Worm (Caenorhabditis elegans) whole organism, late embryonic: ENCODE data around the gene rps-30.
A peak's percentile ranks its signal among the peaks of the same experiment; 100 is the strongest.

Source experiments
- C08G9.2 ChIP-seq: sonication (generic microtip); optimal IDR thresholded peaks from 2 replicates; lab custom pipeline; 2016; ENCODE audit warnings: mild to moderate bottlenecking, missing genetic modification characterization, moderate library complexity, missing compliant biosample characterization
- K09A11.1 ChIP-seq: sonication (generic microtip); optimal IDR thresholded peaks from 2 replicates; lab custom pipeline; 2017; ENCODE audit warnings: antibody characterized with exemption, mild to moderate bottlenecking, missing genetic modification characterization, missing compliant biosample characterization; ENCODE audit not compliant: insufficient read depth
- Y22D7AL.16 ChIP-seq: sonication (generic microtip); optimal IDR thresholded peaks from 2 replicates; lab custom pipeline; 2016; ENCODE audit warnings: missing genetic modification characterization, missing compliant biosample characterization
- ahr-1 ChIP-seq: sonication (generic microtip); optimal IDR thresholded peaks from 2 replicates; lab custom pipeline; 2016; ENCODE audit warnings: missing genetic modification characterization, missing compliant biosample characterization
- ama-1 ChIP-seq: fragments of 150-350 bp; optimal IDR thresholded peaks from 2 replicates; lab custom pipeline; 2014
- ceh-14 ChIP-seq: sonication (generic microtip); optimal IDR thresholded peaks from 2 replicates; lab custom pipeline; 2016; ENCODE audit warnings: missing genotype, missing genetic modification characterization, missing compliant biosample characterization
- ceh-18 ChIP-seq: sonication (generic microtip); optimal IDR thresholded peaks from 2 replicates; lab custom pipeline; 2016; ENCODE audit warnings: missing genetic modification characterization, missing compliant biosample characterization
- ceh-19 ChIP-seq: fragments of 200-800 bp; sonication (Bioruptor generic); optimal IDR thresholded peaks from 2 replicates; lab custom pipeline; 2018; ENCODE audit warnings: mild to moderate bottlenecking, missing genetic modification characterization, missing compliant biosample characterization
- ceh-24 ChIP-seq: sonication (generic microtip); optimal IDR thresholded peaks from 2 replicates; lab custom pipeline; 2016; ENCODE audit warnings: mild to moderate bottlenecking, missing genetic modification characterization, missing compliant biosample characterization
- ceh-45 ChIP-seq: fragments of 200-800 bp; sonication (Bioruptor generic); IDR thresholded peaks from 2 replicates; pipeline ENCODE4 v1.3.6; 2022; ENCODE audit warnings: missing genetic modification reagents, missing genetic modification characterization, missing compliant biosample characterization
- che-1 ChIP-seq: sonication (generic microtip); optimal IDR thresholded peaks from 2 replicates; lab custom pipeline; 2016; ENCODE audit warnings: mild to moderate bottlenecking, missing genetic modification characterization, missing compliant biosample characterization
- elt-2 ChIP-seq: sonication (generic microtip); optimal IDR thresholded peaks from 2 replicates; lab custom pipeline; 2016; ENCODE audit warnings: missing genetic modification reagents, missing genetic modification characterization, missing compliant biosample characterization
- ets-4 ChIP-seq: sonication (generic microtip); optimal IDR thresholded peaks from 2 replicates; lab custom pipeline; 2016; ENCODE audit warnings: missing genetic modification characterization, missing compliant biosample characterization
- fkh-10 ChIP-seq: fragments of 150-350 bp; optimal IDR thresholded peaks from 2 replicates; lab custom pipeline; 2014; ENCODE audit warnings: missing biosample characterization, missing genetic modification reagents, missing genetic modification characterization
- hlh-13 ChIP-seq: fragments of 200-800 bp; sonication (Bioruptor generic); optimal IDR thresholded peaks from 2 replicates; lab custom pipeline; 2018; ENCODE audit warnings: mild to moderate bottlenecking, missing genetic modification characterization, missing compliant biosample characterization
- hlh-15 ChIP-seq: sonication (generic microtip); optimal IDR thresholded peaks from 2 replicates; lab custom pipeline; 2016; ENCODE audit warnings: missing genetic modification characterization, missing compliant biosample characterization
- hlh-30 ChIP-seq: sonication (generic microtip); optimal IDR thresholded peaks from 2 replicates; lab custom pipeline; 2017; ENCODE audit warnings: antibody characterized with exemption, missing genetic modification characterization, missing compliant biosample characterization; ENCODE audit not compliant: insufficient read depth
- lim-6 ChIP-seq: sonication (generic microtip); optimal IDR thresholded peaks from 2 replicates; lab custom pipeline; 2016; ENCODE audit warnings: missing genetic modification characterization, missing compliant biosample characterization
- nfya-1 ChIP-seq: sonication (generic microtip); optimal IDR thresholded peaks from 2 replicates; lab custom pipeline; 2017; ENCODE audit warnings: missing genetic modification characterization, mild to moderate bottlenecking, missing compliant biosample characterization, antibody characterized with exemption, moderate library complexity
- nhr-232 ChIP-seq: sonication (generic microtip); optimal IDR thresholded peaks from 2 replicates; lab custom pipeline; 2016; ENCODE audit warnings: missing genetic modification characterization, missing compliant biosample characterization
- odd-2 ChIP-seq: sonication (generic microtip); optimal IDR thresholded peaks from 2 replicates; lab custom pipeline; 2017; ENCODE audit warnings: antibody characterized with exemption, mild to moderate bottlenecking, missing genetic modification characterization, missing compliant biosample characterization
- pag-3 ChIP-seq: sonication (generic microtip); optimal IDR thresholded peaks from 2 replicates; lab custom pipeline; 2016; ENCODE audit warnings: missing compliant biosample characterization, missing genetic modification characterization, borderline replicate concordance
- pat-9 ChIP-seq: fragments of 200-800 bp; sonication (Bioruptor generic); optimal IDR thresholded peaks from 2 replicates; lab custom pipeline; 2018; ENCODE audit warnings: mild to moderate bottlenecking, missing genetic modification characterization, moderate library complexity, missing compliant biosample characterization
- pax-1 ChIP-seq: fragments of 150-350 bp; optimal IDR thresholded peaks from 2 replicates; lab custom pipeline; 2014; ENCODE audit warnings: missing biosample characterization, missing genetic modification characterization
- pqm-1 ChIP-seq: sonication (generic microtip); optimal IDR thresholded peaks from 2 replicates; lab custom pipeline; 2016; ENCODE audit warnings: missing genetic modification characterization, missing compliant biosample characterization
- pros-1 ChIP-seq: fragments of 150-350 bp; optimal IDR thresholded peaks from 2 replicates; lab custom pipeline; 2014; ENCODE audit warnings: missing biosample characterization, missing genetic modification reagents, missing genetic modification characterization
- sdc-2 ChIP-seq: sonication (generic microtip); optimal IDR thresholded peaks from 2 replicates; lab custom pipeline; 2016; ENCODE audit warnings: missing genotype, missing genetic modification characterization, missing compliant biosample characterization
- syd-9 ChIP-seq: sonication (generic microtip); optimal IDR thresholded peaks from 2 replicates; lab custom pipeline; 2016; ENCODE audit warnings: mild to moderate bottlenecking, missing genetic modification characterization, moderate library complexity, missing compliant biosample characterization
- tbx-7 ChIP-seq: sonication (generic microtip); optimal IDR thresholded peaks from 2 replicates; lab custom pipeline; 2016; ENCODE audit warnings: missing genotype, missing genetic modification characterization, missing compliant biosample characterization
- unc-3 ChIP-seq, 2 experiments: fragments of 200-800 bp in 1 of 2; sonication (Bioruptor generic) in 1 of 2; sonication (generic microtip) in 1 of 2; conservative IDR thresholded peaks in 1 of 2; optimal IDR thresholded peaks in 1 of 2; 2 replicates each; pipeline versions ENCODE4 v1.3.6 to Lab custom; 2016 to 2022; ENCODE audit warnings: missing compliant biosample characterization in 2 of 2, missing genetic modification characterization in 2 of 2, missing genetic modification reagents in 1 of 2
- unc-42 ChIP-seq: sonication (generic microtip); optimal IDR thresholded peaks from 2 replicates; lab custom pipeline; 2016; ENCODE audit warnings: missing genotype, missing genetic modification characterization, missing compliant biosample characterization
- unc-55 ChIP-seq: sonication (generic microtip); optimal IDR thresholded peaks from 2 replicates; lab custom pipeline; 2017; ENCODE audit warnings: missing biosample characterization, missing genetic modification reagents, missing genetic modification characterization
- unc-86 ChIP-seq: sonication (generic microtip); optimal IDR thresholded peaks from 2 replicates; lab custom pipeline; 2016; ENCODE audit warnings: missing genetic modification characterization, missing compliant biosample characterization
- zip-5 ChIP-seq: sonication (generic microtip); optimal IDR thresholded peaks from 2 replicates; lab custom pipeline; 2016; ENCODE audit warnings: missing genetic modification characterization, missing compliant biosample characterization
- ztf-16 ChIP-seq: sonication (generic microtip); optimal IDR thresholded peaks from 2 replicates; lab custom pipeline; 2017; ENCODE audit warnings: missing genetic modification characterization, missing compliant biosample characterization

Gene rps-30

ce11 chrV:7754557-7754956 lies 21.8 kb upstream of the rps-30 start, which contains the start of gene T05B11.4:
TSS of gene T05B11.4 (minus strand) at chrV:7754657.
- TF ChIP-seq hlh-15 (tag; lab: Kevin White, UChicago) (no peak), unc-3 (GFP tag; conservative IDR thresholded peaks at IDR 0.05; lab: Robert Waterston, UW) (no peak), unc-3 (tag; optimal IDR thresholded peaks at IDR 0.05; lab: Kevin White, UChicago) (no peak), fkh-10 (GFP tag; lab: Kevin White, UChicago) (no peak), syd-9 (tag; lab: Kevin White, UChicago) (no peak), ceh-45 (GFP tag; lab: Robert Waterston, UW) (no peak), nfya-1 (tag; lab: Kevin White, UChicago) (no peak), pax-1 (tag; lab: Kevin White, UChicago) (no peak), unc-42 (tag; lab: Kevin White, UChicago) (no peak), ceh-14 (tag; lab: Kevin White, UChicago) (no peak), nhr-232 (tag; lab: Kevin White, UChicago) (no peak), zip-5 (tag; lab: Kevin White, UChicago) (no peak), sdc-2 (tag; lab: Kevin White, UChicago) (no peak), Y22D7AL.16 (tag; lab: Kevin White, UChicago) (no peak), hlh-13 (no peak), ztf-16 (tag; lab: Kevin White, UChicago) (no peak), ets-4 (tag; lab: Kevin White, UChicago) (no peak), ceh-19 (GFP tag; lab: Kevin White, UChicago) (no peak), hlh-30 (tag; lab: Kevin White, UChicago) (no peak), unc-86 (tag; lab: Kevin White, UChicago) (no peak), ahr-1 (tag; lab: Kevin White, UChicago) (no peak)

- TF ChIP-seq nfya-1 (tag; lab: Kevin White, UChicago): no peak
- TF ChIP-seq odd-2: no peak
- TF ChIP-seq unc-86 (tag; lab: Kevin White, UChicago): no peak
- TF ChIP-seq elt-2: peak; percentile 79
- no peak for TF ChIP-seq ceh-24 (tag; lab: Kevin White, UChicago)
- no peak for TF ChIP-seq hlh-30 (tag; lab: Kevin White, UChicago)
- TF ChIP-seq ama-1: no peak
- no peak for TF ChIP-seq zip-5 (tag; lab: Kevin White, UChicago)
These were observed 20.4 kb upstream of the rps-30 start for ce11 chrV:7755991-7756390.

ce11 chrV:7759270-7759669 lies 17.1 kb upstream of the rps-30 start:
- TF ChIP-seq K09A11.1 (tag; lab: Kevin White, UChicago) (no peak), lim-6 (no peak), ceh-18 (peak; percentile 45), unc-42 (tag; lab: Kevin White, UChicago) (peak; percentile 73), unc-55 (peak; percentile 65), hlh-30 (tag; lab: Kevin White, UChicago) (peak; percentile 0)
- TF ChIP-seq, all 69 proteins: peak for 4

ce11 chrV:7760174-7760573 lies 16.2 kb upstream of the rps-30 start, which contains the start of gene hint-3:
TSS of gene hint-3 (plus strand) at chrV:7760474.
- TF ChIP-seq tbx-7 (tag; lab: Kevin White, UChicago) (no peak), C08G9.2 (tag; lab: Kevin White, UChicago) (no peak), pag-3 (tag; lab: Kevin White, UChicago) (no peak), pqm-1 (no peak), pros-1 (tag; lab: Kevin White, UChicago) (no peak), nfya-1 (tag; lab: Kevin White, UChicago) (no peak), K09A11.1 (tag; lab: Kevin White, UChicago) (no peak), pax-1 (tag; lab: Kevin White, UChicago) (no peak), ceh-18 (no peak), lim-6 (no peak), pat-9 (tag; lab: Kevin White, UChicago) (no peak), ets-4 (tag; lab: Kevin White, UChicago) (no peak), elt-2 (no peak), che-1 (tag; lab: Kevin White, UChicago) (no peak), hlh-30 (tag; lab: Kevin White, UChicago) (no peak), ama-1 (no peak)
